Fruit fly (Drosophila melanogaster) S2 (cell line): ENCODE data around the gene Pbp45.

ENCODE experiments used
- CG8478 ChIP-seq: fragments of >200 bp; optimal IDR thresholded peaks from 2 replicates; lab custom pipeline; 2018
- CTCF ChIP-seq, 2 experiments: fragments of >200 bp; optimal IDR thresholded peaks; 2 replicates each; lab custom pipeline; 2018

The Pbp45 gene

DNA sequence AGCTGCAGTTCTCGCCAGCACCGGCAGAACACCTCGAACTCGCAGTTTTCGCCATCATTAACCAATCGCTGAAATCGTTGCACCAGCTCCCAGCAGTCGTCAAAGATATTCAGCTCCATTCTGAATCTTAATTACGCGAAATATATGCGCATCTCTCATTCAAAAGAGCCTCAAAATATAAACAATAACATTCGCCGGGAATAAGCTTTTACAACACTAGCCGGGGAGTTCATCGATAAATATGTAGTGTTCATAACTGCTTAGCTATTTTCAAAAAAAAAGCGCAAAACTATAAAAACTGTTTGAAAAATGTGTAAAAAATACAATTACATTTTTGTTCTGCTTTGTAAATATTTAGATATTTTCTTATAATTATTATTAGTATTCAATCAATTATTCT lies at the start of gene Pbp45:
Gene Pbp45, minus strand, starts transcription at position 222 of the 400 bp plus-strand sequence.
- no peak for TF ChIP-seq CTCF (optimal IDR thresholded peaks at IDR 0.05; lab: Kevin White, UChicago)
- TF ChIP-seq CG8478 (lab: Kevin White, UChicago) = no peak

DNA sequence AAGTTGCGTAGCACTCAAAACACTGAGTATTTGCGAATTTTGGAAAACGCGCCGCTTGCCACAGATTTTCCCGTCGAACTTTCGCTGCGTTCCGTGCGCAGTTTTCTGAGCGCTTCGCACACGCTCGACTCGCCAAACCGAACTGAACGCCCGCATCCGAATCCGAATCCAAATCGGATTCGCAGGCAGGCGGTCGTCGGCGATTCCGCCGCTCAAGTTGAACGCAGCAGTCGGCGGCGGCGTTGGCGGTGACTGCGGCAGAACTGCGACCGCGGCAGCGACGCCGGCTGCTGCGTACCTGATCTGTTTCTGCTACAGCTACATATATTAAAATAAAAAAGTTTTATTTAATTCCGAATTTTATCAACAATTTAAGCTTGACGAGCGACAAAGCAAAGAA lies 36.3 kb upstream of the Pbp45 start, which contains the start of gene CG31183:
Gene CG31183, minus strand, starts transcription at position 329 of the 400 bp plus-strand sequence.
- TF ChIP-seq CTCF (optimal IDR thresholded peaks at IDR 0.05; lab: Kevin White, UChicago) (no peak), CG8478 (lab: Kevin White, UChicago) (no peak)

DNA sequence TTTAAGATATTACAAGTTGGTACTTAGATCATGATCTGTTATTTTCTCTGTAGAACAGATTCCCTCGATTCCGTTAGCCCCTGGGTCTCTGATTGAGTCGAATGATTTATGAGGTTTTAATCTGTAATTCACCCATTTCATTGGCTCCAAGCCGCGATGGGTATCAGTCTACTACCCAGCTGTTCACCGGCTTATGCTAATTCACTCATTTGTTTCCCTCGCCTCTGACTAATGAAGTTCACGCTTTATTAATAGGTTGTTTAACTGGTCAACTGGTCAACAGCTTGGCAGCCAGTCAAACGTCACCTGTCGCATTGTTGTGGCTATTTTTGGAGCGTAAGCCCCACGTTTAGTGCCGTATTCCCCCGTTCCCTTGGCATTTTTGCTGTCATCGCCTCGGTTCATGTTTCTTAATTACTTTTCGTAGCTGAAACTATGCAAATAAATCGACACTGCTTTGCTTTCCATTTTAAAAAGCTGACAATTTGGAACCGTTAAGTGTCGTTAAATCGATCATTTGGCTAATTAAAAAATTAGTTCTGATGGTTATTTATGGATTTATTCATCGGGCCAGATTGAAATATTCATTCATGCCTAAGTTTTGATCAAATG lies 33.6 kb upstream of the Pbp45 start:
- TF ChIP-seq CTCF (optimal IDR thresholded peaks at IDR 0.05; lab: Kevin White, UChicago) = no peak
- no peak for TF ChIP-seq CG8478 (lab: Kevin White, UChicago)

DNA sequence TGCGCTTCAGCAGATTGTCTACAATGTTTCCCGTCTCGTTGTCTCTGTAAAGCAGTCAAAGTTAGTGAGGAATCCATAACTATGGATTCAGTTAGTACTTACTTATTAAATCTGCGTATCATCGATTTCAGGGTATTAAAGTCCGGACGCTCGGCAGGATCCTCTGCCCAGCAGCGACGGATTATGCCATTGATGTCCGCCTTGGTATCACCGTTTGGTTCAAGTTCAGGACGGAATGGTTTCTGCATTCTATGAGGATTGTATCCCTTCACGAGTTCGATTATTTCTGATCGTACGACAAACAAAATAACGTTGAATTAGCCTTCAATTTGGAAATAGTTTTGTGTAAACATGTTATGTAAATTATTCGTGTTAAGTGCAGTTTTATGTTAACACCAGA lies 20.6 kb upstream of the Pbp45 start, which contains the start of gene CG9632:
Gene CG9632, plus strand, starts transcription at position 301 of the 400 bp plus-strand sequence.
- TF ChIP-seq CTCF (optimal IDR thresholded peaks at IDR 0.05; lab: Kevin White, UChicago) (no peak), CG8478 (lab: Kevin White, UChicago) (no peak)

DNA sequence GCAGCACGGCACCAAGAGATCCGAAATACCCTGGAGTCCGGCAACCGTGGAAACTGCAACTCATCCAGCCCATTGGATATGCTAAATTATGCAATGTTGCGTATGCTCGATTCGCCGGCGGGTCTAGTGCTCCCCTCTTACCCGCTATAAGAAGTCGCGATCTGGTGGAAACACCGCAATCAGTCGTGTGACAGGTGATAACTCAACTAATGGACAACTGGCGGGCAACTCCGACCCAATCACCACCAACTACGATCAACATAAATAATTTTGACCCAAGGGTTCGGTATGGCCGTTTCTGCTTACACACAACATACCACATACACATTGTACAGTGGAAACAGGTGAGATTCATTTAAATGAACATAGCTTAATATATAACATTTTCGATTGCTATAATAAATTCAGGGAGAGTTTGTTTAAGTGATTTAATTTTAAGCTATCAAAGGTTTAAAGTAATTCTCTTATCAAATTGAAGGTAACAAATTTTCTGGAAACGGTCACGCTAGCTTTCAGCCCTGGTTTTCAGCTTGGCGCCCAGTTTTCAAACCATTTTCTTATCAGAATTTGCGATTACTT lies 18.0 kb upstream of the Pbp45 start, which contains the start of gene Hmt-1:
Gene Hmt-1, minus strand, starts transcription at position 282 of the 579 bp plus-strand sequence.
- TF ChIP-seq CTCF (optimal IDR thresholded peaks at IDR 0.05; lab: Kevin White, UChicago) (no peak), CG8478 (lab: Kevin White, UChicago) (no peak)

DNA sequence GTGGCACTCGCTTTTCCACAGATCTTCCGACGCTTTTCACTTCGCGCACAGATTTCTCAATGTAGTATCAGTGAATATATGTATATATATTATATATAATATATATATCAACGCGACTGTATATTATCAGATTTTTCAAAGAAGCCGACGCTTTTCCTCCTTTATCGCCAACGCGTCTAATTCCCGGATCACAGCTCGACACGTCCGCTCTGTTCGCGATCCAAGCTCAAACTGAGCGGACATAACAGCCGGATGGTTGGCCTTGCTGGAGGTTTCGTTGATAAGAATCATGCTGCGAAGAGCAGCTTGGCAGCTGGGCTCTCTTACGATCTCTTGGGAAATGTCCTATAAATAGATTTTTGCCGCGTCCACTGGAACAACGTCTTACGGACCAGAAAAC lies 14.0 kb upstream of the Pbp45 start, which contains the start of gene cv-d:
Gene cv-d, minus strand, starts transcription at position 235 of the 400 bp plus-strand sequence.
- TF ChIP-seq CTCF (optimal IDR thresholded peaks at IDR 0.05; lab: Kevin White, UChicago) (no peak), CG8478 (lab: Kevin White, UChicago) (no peak)

DNA sequence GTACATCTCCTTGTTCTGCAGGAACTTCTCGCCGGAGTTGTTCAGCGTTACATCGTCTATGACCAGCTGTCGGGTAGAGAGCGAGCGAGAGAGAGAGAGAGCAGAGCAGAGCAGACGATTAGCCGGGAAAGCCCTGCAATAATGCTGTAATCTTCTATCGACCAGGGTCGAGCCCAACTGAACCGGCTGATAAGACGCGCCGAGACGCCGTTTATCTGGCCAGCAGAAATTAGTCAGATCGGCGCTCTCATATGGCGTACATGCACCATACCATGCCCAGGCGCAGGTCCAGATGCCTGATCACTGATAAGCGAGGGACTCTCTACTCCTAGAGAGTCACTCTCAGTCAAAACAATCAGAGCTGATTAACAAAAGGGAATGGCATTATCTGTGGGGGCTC lies 12.6 kb upstream of the Pbp45 start:
- no peak for TF ChIP-seq CTCF (optimal IDR thresholded peaks at IDR 0.05; lab: Kevin White, UChicago)
- no peak for TF ChIP-seq CG8478 (lab: Kevin White, UChicago)

DNA sequence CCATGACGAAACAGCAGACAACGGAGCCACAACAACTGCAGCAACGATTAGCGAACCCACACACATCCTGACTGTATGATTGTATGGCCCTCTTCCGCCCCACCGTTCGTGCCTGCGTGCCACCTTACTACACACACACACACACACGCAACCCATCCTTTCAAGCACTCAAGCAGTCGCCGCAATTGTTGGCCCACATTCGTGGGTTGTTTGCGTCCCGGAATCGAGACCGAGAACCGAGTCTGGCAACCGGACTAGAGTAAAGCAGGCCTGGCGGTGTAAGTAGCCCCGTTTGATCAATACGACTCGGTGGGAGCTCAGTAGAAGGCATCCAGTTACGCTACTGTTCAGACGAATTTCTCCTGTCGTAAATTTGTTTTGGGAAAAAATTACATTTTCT lies 6.9 kb upstream of the Pbp45 start, which contains the start of gene CG4546:
Gene CG4546, plus strand, starts transcription at position 301 of the 400 bp plus-strand sequence.
- TF ChIP-seq CTCF (optimal IDR thresholded peaks at IDR 0.05; lab: Kevin White, UChicago) (no peak), CG8478 (lab: Kevin White, UChicago) (no peak)

DNA sequence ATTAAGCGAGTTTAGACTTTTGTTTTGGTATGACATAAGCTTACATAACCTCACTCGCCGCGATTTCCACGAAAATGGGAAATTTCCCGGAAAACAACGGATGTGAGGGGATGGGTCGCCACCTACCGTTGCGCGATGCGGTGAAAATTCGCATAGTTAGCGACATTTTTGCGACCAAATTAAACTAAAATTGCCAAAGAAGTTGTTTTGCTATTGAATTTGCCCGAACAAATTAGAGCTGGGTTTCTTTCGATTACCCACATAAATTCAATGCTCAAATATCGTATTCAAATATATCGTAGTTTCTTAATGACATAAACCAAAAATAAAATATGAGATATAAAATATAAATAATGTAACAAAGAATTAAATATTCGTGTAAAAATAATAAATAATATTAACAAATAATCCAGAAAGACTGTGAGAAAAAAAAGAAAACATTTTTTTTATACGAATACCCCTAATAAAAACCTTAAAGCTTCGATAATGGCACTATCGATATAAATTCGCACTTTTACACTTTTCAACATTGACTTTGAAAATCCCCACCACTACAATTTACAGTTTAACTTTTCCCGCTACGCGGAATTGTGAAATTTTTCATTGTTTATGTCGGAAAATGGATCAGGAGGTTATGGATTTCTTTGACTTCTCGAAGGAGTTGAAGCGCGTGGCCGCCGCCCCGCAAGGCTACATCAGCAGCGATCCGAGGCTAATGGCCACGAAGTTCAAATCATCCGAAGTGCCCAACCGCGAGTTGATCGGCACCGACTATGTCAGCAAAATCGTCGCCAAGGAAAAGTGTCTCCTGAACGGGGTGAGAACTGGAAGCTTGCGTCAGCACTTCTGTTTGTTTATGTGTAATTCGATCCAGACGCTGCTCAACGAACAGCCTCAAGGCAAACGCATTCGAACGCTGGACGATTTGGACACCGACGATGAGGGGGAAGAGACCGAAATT lies 2.2 kb downstream of the Pbp45 start, which contains the start of the genes ND-23 and spn-E:
Gene ND-23, minus strand, starts transcription at position 254 of the 961 bp plus-strand sequence.
Gene spn-E, plus strand, starts transcription at position 556 of the 961 bp plus-strand sequence.
- TF ChIP-seq CG8478 (lab: Kevin White, UChicago) (no peak), CTCF (optimal IDR thresholded peaks at IDR 0.05; lab: Kevin White, UChicago) (no peak)

DNA sequence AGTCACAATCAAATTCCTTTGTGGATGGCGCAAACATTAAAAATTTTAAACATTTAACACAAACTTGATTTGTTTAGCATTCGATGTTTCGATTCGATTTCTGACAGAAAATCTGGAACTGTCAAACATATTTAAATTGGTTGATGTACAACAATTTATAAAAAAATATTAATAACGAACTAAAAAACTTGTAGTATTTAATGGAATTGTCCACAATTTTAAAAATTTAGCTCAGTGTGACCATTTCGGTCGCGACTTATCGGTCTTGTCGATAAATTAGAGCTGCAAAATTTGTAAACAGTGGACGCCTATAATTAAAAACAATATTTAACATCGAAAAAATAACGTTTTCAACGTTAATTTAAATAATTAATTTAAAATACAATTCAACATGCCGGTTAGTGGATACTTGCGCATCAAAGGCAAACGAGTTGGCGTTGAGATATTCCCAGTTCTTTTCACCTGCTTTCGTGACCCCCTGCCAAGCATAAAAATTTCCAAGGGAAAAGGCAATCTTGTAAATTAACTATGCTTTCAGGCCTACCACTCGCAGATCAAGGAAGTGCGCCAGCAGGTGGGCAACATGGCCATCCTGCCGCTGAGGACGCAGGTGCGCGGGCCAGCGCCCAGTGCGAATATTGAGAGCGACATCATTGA lies 4.8 kb downstream of the Pbp45 start, which contains the start of the genes CG43317 and Arpc3A:
Gene CG43317, minus strand, starts transcription at position 51 of the 657 bp plus-strand sequence.
Gene Arpc3A, plus strand, starts transcription at position 274 of the 657 bp plus-strand sequence.
- TF ChIP-seq CG8478 (lab: Kevin White, UChicago) = no peak
- no peak for TF ChIP-seq CTCF (optimal IDR thresholded peaks at IDR 0.05; lab: Kevin White, UChicago)

DNA sequence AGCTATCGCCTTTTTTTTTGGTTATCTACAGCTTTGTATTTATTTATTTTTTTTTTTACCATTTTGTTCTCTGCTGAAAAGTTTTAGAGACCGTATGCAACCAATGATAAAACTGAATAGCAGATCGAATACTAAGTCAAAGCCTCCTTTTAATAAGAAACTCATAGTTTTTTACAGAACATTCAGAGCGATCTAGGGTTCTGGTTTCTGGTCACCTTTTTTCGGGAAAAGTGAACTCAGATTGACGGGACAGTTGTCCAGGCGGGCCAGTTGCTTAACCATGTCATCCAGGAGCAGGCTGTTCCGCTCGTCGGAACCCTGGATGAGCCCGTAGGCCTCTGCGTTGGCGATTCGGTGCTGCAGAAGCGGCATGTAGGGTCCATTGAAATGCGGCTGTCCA lies 6.0 kb downstream of the Pbp45 start, which contains the start of gene CG43318:
Gene CG43318, minus strand, starts transcription at position 101 of the 400 bp plus-strand sequence.
- TF ChIP-seq CG8478 (lab: Kevin White, UChicago) = no peak
- TF ChIP-seq CTCF (optimal IDR thresholded peaks at IDR 0.05; lab: Kevin White, UChicago) = no peak

DNA sequence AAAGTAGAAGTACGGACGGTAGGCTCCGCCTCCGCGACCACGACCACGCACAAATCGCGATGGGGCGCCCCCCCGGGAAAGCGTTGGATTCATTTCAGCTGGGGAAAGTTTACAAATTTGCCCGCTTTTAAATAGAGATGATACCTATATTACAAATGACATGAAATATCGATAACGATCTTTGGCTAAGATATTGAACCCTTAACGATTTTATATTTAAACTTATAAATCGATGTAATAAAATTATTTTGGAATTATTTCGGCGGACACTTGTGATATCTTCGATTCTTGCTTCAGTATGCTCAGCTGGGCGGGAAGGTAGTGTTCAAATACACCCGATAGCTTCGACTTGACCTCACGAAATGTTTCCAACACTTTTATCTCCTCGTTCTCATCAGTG lies 6.8 kb downstream of the Pbp45 start, which contains the start of gene rec:
Gene rec, minus strand, starts transcription at position 108 of the 400 bp plus-strand sequence.
- TF ChIP-seq CTCF (optimal IDR thresholded peaks at IDR 0.05; lab: Kevin White, UChicago) = no peak
- no peak for TF ChIP-seq CG8478 (lab: Kevin White, UChicago)

DNA sequence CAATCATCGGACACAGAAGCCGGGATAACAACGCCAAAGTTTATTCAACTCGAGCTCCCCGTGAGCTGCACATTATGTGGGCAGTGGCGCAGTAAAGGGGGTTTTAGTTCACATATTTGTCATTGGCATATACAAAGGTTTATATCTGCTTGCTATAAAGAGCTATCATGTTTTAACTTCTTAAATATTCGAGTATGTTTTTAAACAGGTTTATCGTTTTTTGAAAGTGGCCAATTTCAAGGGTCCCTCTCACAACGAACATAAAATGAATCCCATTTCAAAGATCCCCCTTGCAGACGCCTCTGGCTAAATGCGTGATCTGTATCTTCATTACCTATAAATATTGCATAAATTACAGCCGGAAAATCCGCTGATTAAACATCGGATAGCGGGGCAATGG lies 11.8 kb downstream of the Pbp45 start:
- TF ChIP-seq CG8478 (lab: Kevin White, UChicago) = no peak
- TF ChIP-seq CTCF (optimal IDR thresholded peaks at IDR 0.05; lab: Kevin White, UChicago) = no peak
